Worm (Caenorhabditis elegans) whole organism, early embryonic: Measurements from ENCODE around the gene Y60A9.1.
"Not testable (repeated sequence)": the region's sequence is repeated elsewhere in the genome, so short reads cannot be mapped to it uniquely, and the experiment has no call there.

Experiments
- B0310.2 ChIP-seq: sonication (generic microtip); optimal IDR thresholded peaks from 2 replicates; lab custom pipeline; 2016; ENCODE audit warnings: mild to moderate bottlenecking, missing genetic modification characterization, missing compliant biosample characterization
- aly-1 ChIP-seq: sonication (generic microtip); optimal IDR thresholded peaks from 2 replicates; lab custom pipeline; 2016; ENCODE audit warnings: missing genetic modification characterization, missing compliant biosample characterization
- ama-1 ChIP-seq: fragments of 150-350 bp; optimal IDR thresholded peaks from 2 replicates; lab custom pipeline; 2014
- ceh-13 ChIP-seq: fragments of 200-800 bp; sonication (Bioruptor generic); optimal IDR thresholded peaks from 2 replicates; lab custom pipeline; 2018; ENCODE audit warnings: mild to moderate bottlenecking, missing genetic modification characterization, missing compliant biosample characterization
- ets-7 ChIP-seq: sonication (generic microtip); optimal IDR thresholded peaks from 2 replicates; lab custom pipeline; 2016; ENCODE audit warnings: missing genotype, missing genetic modification characterization, missing compliant biosample characterization
- flt-1 ChIP-seq: fragments of 200-800 bp; sonication (Bioruptor generic); IDR thresholded peaks from 2 replicates; pipeline ENCODE4 v1.3.6; 2022; ENCODE audit warnings: missing genetic modification characterization, missing compliant biosample characterization
- hnd-1 ChIP-seq: sonication (generic microtip); optimal IDR thresholded peaks from 2 replicates; lab custom pipeline; 2016; ENCODE audit warnings: missing genetic modification characterization, missing compliant biosample characterization
- pes-1 ChIP-seq: fragments of 200-800 bp; sonication (Bioruptor generic); IDR thresholded peaks from 2 replicates; pipeline ENCODE4 v1.3.6; 2022; ENCODE audit warnings: missing genetic modification reagents, missing genetic modification characterization, missing compliant biosample characterization

ce11 chrX:14387752-14388151 is 7.4 kb downstream of the Y60A9.1 start:
- TF ChIP-seq ama-1; flt-1 (GFP tag; lab: Robert Waterston, UW); hnd-1 (tag; lab: Kevin White, UChicago); B0310.2; aly-1 (tag; lab: Kevin White, UChicago); pes-1 (GFP tag; lab: Robert Waterston, UW); ets-7 (tag; lab: Kevin White, UChicago); ceh-13: not testable (repeated sequence)
